Fruit fly (Drosophila melanogaster) S2 (cell line): ENCODE data around the gene Tudor-SN.

Source experiments
- CG8478 ChIP-seq: fragments of >200 bp; optimal IDR thresholded peaks from 2 replicates; lab custom pipeline; 2018
- CTCF ChIP-seq, 2 experiments: fragments of >200 bp; optimal IDR thresholded peaks; 2 replicates each; lab custom pipeline; 2018

- TF ChIP-seq CG8478 (lab: Kevin White, UChicago) (no peak), CTCF (optimal IDR thresholded peaks at IDR 0.05; lab: Kevin White, UChicago) (no peak)
Measured at dm6 chr3L:211200-211599, 53.0 kb downstream of the Tudor-SN start, which contains the start of gene Prp4k.
